Fruit fly (Drosophila melanogaster) whole organism, embryonic: ENCODE results near the gene GIIIspla2.

ENCODE experiments used
- B-H2 ChIP-seq: fragments of 200-800 bp; sonication (Bioruptor generic); optimal IDR thresholded peaks from 2 replicates; lab custom pipeline; 2018; ENCODE audit warnings: missing biosample characterization, mild to moderate bottlenecking, missing genetic modification characterization
- BEAF-32 ChIP-seq: fragments of 200-800 bp; sonication (Bioruptor generic); optimal IDR thresholded peaks from 3 replicates; lab custom pipeline; 2017; ENCODE audit warnings: missing biosample characterization, missing genetic modification characterization, mild to moderate bottlenecking, moderate library complexity, missing genetic modification reagents
- CG11085 ChIP-seq: fragments of 200-800 bp; sonication (Bioruptor generic); IDR thresholded peaks from 2 replicates; pipeline ENCODE4 v1.3.6; 2022; ENCODE audit warnings: missing biosample characterization, missing genetic modification characterization
- CG12071 ChIP-seq: fragments of 200-800 bp; sonication (Bioruptor generic); optimal IDR thresholded peaks from 3 replicates; lab custom pipeline; 2018; ENCODE audit warnings: missing biosample characterization, mild to moderate bottlenecking, missing genetic modification characterization
- CG14860 ChIP-seq: fragments of 200-800 bp; sonication (Bioruptor generic); IDR thresholded peaks from 3 replicates; pipeline ENCODE4 v1.3.6; 2022; ENCODE audit warnings: missing biosample characterization, missing genetic modification characterization; ENCODE audit not compliant: partially characterized antibody
- CG15011 ChIP-seq: fragments of 200-800 bp; sonication (Bioruptor generic); optimal IDR thresholded peaks from 3 replicates; lab custom pipeline; 2018; ENCODE audit warnings: missing biosample characterization, mild to moderate bottlenecking, missing genetic modification characterization
- CG15269 ChIP-seq: fragments of 200-800 bp; sonication (Bioruptor generic); optimal IDR thresholded peaks from 2 replicates; lab custom pipeline; 2018; ENCODE audit warnings: missing biosample characterization, mild to moderate bottlenecking, missing genetic modification characterization, moderate library complexity
- CG18476 ChIP-seq: fragments of 200-800 bp; sonication (Bioruptor generic); optimal IDR thresholded peaks from 2 replicates; lab custom pipeline; 2016; ENCODE audit warnings: missing biosample characterization, mild to moderate bottlenecking, missing genetic modification characterization
- CG2202 ChIP-seq: fragments of 200-800 bp; sonication (Bioruptor generic); optimal IDR thresholded peaks from 2 replicates; lab custom pipeline; 2018; ENCODE audit warnings: missing biosample characterization, mild to moderate bottlenecking, missing genetic modification characterization
- CG32532 ChIP-seq: fragments of 200-800 bp; sonication (Bioruptor generic); IDR thresholded peaks from 2 replicates; pipeline ENCODE4 v1.3.6; 2022; ENCODE audit warnings: missing biosample characterization, missing genetic modification characterization
- CG33557 ChIP-seq: fragments of 200-800 bp; sonication (Bioruptor generic); optimal IDR thresholded peaks from 2 replicates; lab custom pipeline; 2019; ENCODE audit warnings: missing biosample characterization, mild to moderate bottlenecking, missing genetic modification characterization, moderate library complexity
- CG43689 ChIP-seq: fragments of 200-800 bp; sonication (Bioruptor generic); IDR thresholded peaks from 2 replicates; pipeline ENCODE4 v1.3.6; 2022; ENCODE audit warnings: missing biosample characterization, missing genetic modification characterization
- CG7556 ChIP-seq: fragments of 200-800 bp; sonication (Bioruptor generic); optimal IDR thresholded peaks from 2 replicates; lab custom pipeline; 2017; ENCODE audit warnings: missing biosample characterization, mild to moderate bottlenecking, missing genetic modification characterization
- CG8924 ChIP-seq: fragments of 200-800 bp; optimal IDR thresholded peaks from 3 replicates; lab custom pipeline; 2019; ENCODE audit warnings: missing biosample characterization, mild to moderate bottlenecking, missing genetic modification characterization, moderate library complexity
- CG9609 ChIP-seq: fragments of 200-800 bp; sonication (Bioruptor generic); optimal IDR thresholded peaks from 3 replicates; lab custom pipeline; 2016; ENCODE audit warnings: missing biosample characterization, missing genetic modification characterization
- CHES-1-like ChIP-seq: fragments of 200-800 bp; sonication (Bioruptor generic); optimal IDR thresholded peaks from 2 replicates; lab custom pipeline; 2016; ENCODE audit warnings: missing biosample characterization, missing genetic modification characterization
- CoRest ChIP-seq: fragments of 200-800 bp; sonication (Bioruptor generic); optimal IDR thresholded peaks from 3 replicates; lab custom pipeline; 2018; ENCODE audit warnings: missing biosample characterization, mild to moderate bottlenecking, missing genetic modification characterization, moderate library complexity
- D19B ChIP-seq: fragments of 200-800 bp; sonication (Bioruptor generic); optimal IDR thresholded peaks from 2 replicates; lab custom pipeline; 2017; ENCODE audit warnings: missing biosample characterization, mild to moderate bottlenecking, missing genetic modification characterization
- Dip2 ChIP-seq: fragments of 200-800 bp; sonication (Bioruptor generic); IDR thresholded peaks from 2 replicates; pipeline ENCODE4 v1.3.6; 2022; ENCODE audit warnings: missing biosample characterization, missing genetic modification characterization
- E2f1 ChIP-seq: fragments of 200-800 bp; sonication (Bioruptor generic); IDR thresholded peaks from 2 replicates; pipeline ENCODE4 v1.3.6; 2022; ENCODE audit warnings: missing biosample characterization, missing genetic modification characterization
- HHEX ChIP-seq: fragments of 200-800 bp; sonication (Bioruptor generic); optimal IDR thresholded peaks from 3 replicates; lab custom pipeline; 2017; ENCODE audit warnings: missing biosample characterization, mild to moderate bottlenecking, missing genetic modification characterization, missing genetic modification reagents
- HLH54F ChIP-seq: fragments of 200-800 bp; sonication (Bioruptor generic); optimal IDR thresholded peaks from 3 replicates; lab custom pipeline; 2016; ENCODE audit warnings: missing biosample characterization, missing genetic modification characterization
- Hr39 ChIP-seq: fragments of >200 bp; optimal IDR thresholded peaks from 2 replicates; lab custom pipeline; 2017
- Hsf ChIP-seq: fragments of 200-800 bp; sonication (Bioruptor generic); optimal IDR thresholded peaks from 3 replicates; lab custom pipeline; 2016; ENCODE audit warnings: missing biosample characterization, missing genetic modification characterization
- Jarid2 ChIP-seq: fragments of 200-800 bp; sonication (Bioruptor generic); optimal IDR thresholded peaks from 3 replicates; lab custom pipeline; 2017; ENCODE audit warnings: mild to moderate bottlenecking, missing biosample characterization, missing genetic modification reagents, missing genetic modification characterization
- Lhr ChIP-seq: fragments of 200-800 bp; sonication (Bioruptor generic); optimal IDR thresholded peaks from 3 replicates; lab custom pipeline; 2017; ENCODE audit warnings: mild to moderate bottlenecking, missing biosample characterization, missing genetic modification reagents, missing genetic modification characterization
- Meics ChIP-seq: fragments of 200-800 bp; sonication (Bioruptor generic); optimal IDR thresholded peaks from 2 replicates; lab custom pipeline; 2017; ENCODE audit warnings: missing biosample characterization, mild to moderate bottlenecking, missing genetic modification characterization
- PHDP ChIP-seq: fragments of 200-800 bp; sonication (Bioruptor generic); optimal IDR thresholded peaks from 3 replicates; lab custom pipeline; 2018; ENCODE audit warnings: missing biosample characterization, mild to moderate bottlenecking, missing genetic modification characterization, moderate library complexity
- Rfx ChIP-seq: fragments of 200-800 bp; sonication (Bioruptor generic); IDR thresholded peaks from 2 replicates; pipeline ENCODE4 v1.3.6; 2022; ENCODE audit warnings: missing biosample characterization, missing genetic modification characterization
- Sin3A ChIP-seq: fragments of >200 bp; optimal IDR thresholded peaks from 2 replicates; lab custom pipeline; 2018
- Usf ChIP-seq: fragments of 200-800 bp; sonication (Bioruptor generic); optimal IDR thresholded peaks from 2 replicates; lab custom pipeline; 2017; ENCODE audit warnings: missing genotype, missing biosample characterization, missing genetic modification characterization
- ab ChIP-seq: fragments of 200-800 bp; sonication (Bioruptor generic); optimal IDR thresholded peaks from 2 replicates; lab custom pipeline; 2016; ENCODE audit warnings: missing biosample characterization, missing genetic modification characterization
- al ChIP-seq: fragments of 200-800 bp; sonication (Bioruptor generic); IDR thresholded peaks from 2 replicates; pipeline ENCODE4 v1.3.6; 2022; ENCODE audit warnings: missing biosample characterization, missing genetic modification characterization
- amos ChIP-seq: fragments of 200-800 bp; sonication (Bioruptor generic); IDR thresholded peaks from 2 replicates; pipeline ENCODE4 v1.3.6; 2022; ENCODE audit warnings: missing biosample characterization, missing genetic modification characterization; ENCODE audit not compliant: partially characterized antibody
- bab2 ChIP-seq: fragments of 200-800 bp; sonication (Bioruptor generic); optimal IDR thresholded peaks from 2 replicates; lab custom pipeline; 2016; ENCODE audit warnings: missing biosample characterization, missing genetic modification characterization
- ci ChIP-seq: fragments of 200-800 bp; sonication (Bioruptor generic); IDR thresholded peaks from 3 replicates; pipeline ENCODE4 v1.3.6; 2022; ENCODE audit warnings: missing biosample characterization, missing genetic modification characterization
- en ChIP-seq: fragments of 200-800 bp; sonication (Bioruptor generic); optimal IDR thresholded peaks from 2 replicates; lab custom pipeline; 2016; ENCODE audit warnings: missing biosample characterization, missing genetic modification characterization
- fd64A ChIP-seq: fragments of 200-800 bp; sonication (Bioruptor generic); optimal IDR thresholded peaks from 3 replicates; lab custom pipeline; 2018; ENCODE audit warnings: missing biosample characterization, mild to moderate bottlenecking, missing genetic modification characterization
- gsb ChIP-seq: fragments of 200-800 bp; sonication (Bioruptor generic); IDR thresholded peaks from 2 replicates; pipeline ENCODE4 v1.3.6; 2022; ENCODE audit warnings: missing biosample characterization, missing genetic modification characterization
- jumu ChIP-seq: fragments of 200-800 bp; sonication (Bioruptor generic); optimal IDR thresholded peaks from 3 replicates; lab custom pipeline; 2016; ENCODE audit warnings: missing biosample characterization, missing genetic modification characterization
- kah ChIP-seq: fragments of 200-800 bp; sonication (Bioruptor generic); optimal IDR thresholded peaks from 2 replicates; lab custom pipeline; 2018; ENCODE audit warnings: missing biosample characterization, mild to moderate bottlenecking, missing genetic modification characterization
- lbe ChIP-seq: fragments of 200-800 bp; sonication (Bioruptor generic); optimal IDR thresholded peaks from 2 replicates; lab custom pipeline; 2016; ENCODE audit warnings: missing biosample characterization, mild to moderate bottlenecking, missing genetic modification characterization
- lov ChIP-seq, 2 experiments: fragments of 200-800 bp in 1 of 2; fragments of >200 bp in 1 of 2; sonication (Bioruptor generic) in 1 of 2; IDR thresholded peaks in 1 of 2; optimal IDR thresholded peaks in 1 of 2; 2 replicates in 1 of 2; 3 replicates in 1 of 2; pipeline versions ENCODE4 v1.3.6 to Lab custom; 2017 to 2022; ENCODE audit warnings: missing biosample characterization in 1 of 2, missing genetic modification characterization in 1 of 2
- rib ChIP-seq: fragments of 200-800 bp; sonication (Bioruptor generic); IDR thresholded peaks from 2 replicates; pipeline ENCODE4 v1.3.6; 2022; ENCODE audit warnings: missing biosample characterization, missing genetic modification characterization
- so ChIP-seq: fragments of 200-800 bp; sonication (Bioruptor generic); IDR thresholded peaks from 3 replicates; pipeline ENCODE4 v1.3.6; 2022; ENCODE audit warnings: missing biosample characterization, missing genetic modification characterization
- sob ChIP-seq: fragments of 200-800 bp; sonication (Bioruptor generic); IDR thresholded peaks from 2 replicates; pipeline ENCODE4 v1.3.6; 2022; ENCODE audit warnings: missing biosample characterization, missing genetic modification characterization
- sr ChIP-seq: fragments of 200-800 bp; sonication (Bioruptor generic); IDR thresholded peaks from 3 replicates; pipeline ENCODE4 v1.3.6; 2022; ENCODE audit warnings: missing biosample characterization, missing genetic modification characterization
- tap ChIP-seq: fragments of 200-800 bp; optimal IDR thresholded peaks from 3 replicates; lab custom pipeline; 2019; ENCODE audit warnings: missing biosample characterization, mild to moderate bottlenecking, missing genetic modification characterization, moderate library complexity
- tio ChIP-seq: fragments of 200-800 bp; sonication (Bioruptor generic); optimal IDR thresholded peaks from 2 replicates; lab custom pipeline; 2017; ENCODE audit warnings: missing biosample characterization, missing genetic modification characterization, inconsistent platforms
- usp ChIP-seq: fragments of >200 bp; optimal IDR thresholded peaks from 2 replicates; lab custom pipeline; 2017; ENCODE audit warnings: missing biosample characterization, missing genetic modification characterization
- vvl ChIP-seq: fragments of 200-800 bp; sonication (Bioruptor generic); IDR thresholded peaks from 2 replicates; pipeline ENCODE4 v1.3.6; 2022; ENCODE audit warnings: missing biosample characterization, missing genetic modification characterization

Gene GIIIspla2

DNA sequence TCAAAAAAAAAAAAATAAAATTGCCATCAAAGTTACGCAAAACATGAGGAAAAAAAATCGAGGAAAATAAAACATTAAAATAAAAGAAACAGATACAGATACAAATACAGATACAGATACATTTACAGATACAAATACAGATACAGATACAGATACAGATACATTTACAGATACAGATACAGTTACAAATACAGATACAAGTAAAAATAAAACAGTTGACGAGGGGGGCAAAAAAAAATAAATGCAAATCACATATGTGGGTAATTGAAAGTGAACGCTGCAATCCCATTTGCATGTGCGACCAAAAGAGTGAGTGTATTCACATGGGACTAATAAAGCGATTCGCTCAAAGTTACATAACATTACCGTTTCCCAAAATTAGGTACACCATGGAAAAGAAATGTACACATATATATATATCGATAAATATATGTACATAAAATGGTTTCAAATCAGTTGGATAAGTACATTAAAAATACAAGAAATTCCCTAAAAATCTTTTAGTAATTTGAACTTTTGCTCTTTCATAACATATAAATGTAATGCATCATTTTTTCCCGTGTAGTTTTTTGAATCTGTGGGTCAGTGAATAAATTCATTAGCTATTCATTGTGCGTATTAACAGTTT, 48.3 kb downstream of the GIIIspla2 start (continued):
- TF ChIP-seq CG32532 (GFP tag; lab: Robert Waterston, UW): no peak
- peak; percentile 72 for TF ChIP-seq vvl (GFP tag; lab: Robert Waterston, UW)
- TF ChIP-seq amos (GFP tag; lab: Robert Waterston, UW): no peak
- TF ChIP-seq so (GFP tag; lab: Robert Waterston, UW): 0 out of 3 replicates have a peak, but pooled peaks have one; percentile 52
- TF ChIP-seq jumu (GFP tag; lab: Kevin White, UChicago): no peak
- TF ChIP-seq CHES-1-like: no peak
- TF ChIP-seq usp (GFP tag; lab: Kevin White, UChicago): no peak
- TF ChIP-seq CG9609: no peak
- TF ChIP-seq CG11085: no peak
- TF ChIP-seq BEAF-32 (GFP tag; lab: Kevin White, UChicago): no peak
- peak; percentile 67 for TF ChIP-seq CG15269 (tag; lab: Kevin White, UChicago)
- TF ChIP-seq CG15011 (GFP tag; lab: Kevin White, UChicago): no peak
- no peak for TF ChIP-seq Hr39 (lab: Kevin White, UChicago)
- TF ChIP-seq Meics (GFP tag; lab: Kevin White, UChicago): no peak
- TF ChIP-seq CG12071 (GFP tag; lab: Kevin White, UChicago): no peak
- no peak for TF ChIP-seq CG18476
- peak; percentile 44; the same call in 1 of the 2 replicates for TF ChIP-seq Rfx (GFP tag; lab: Robert Waterston, UW)
- TF ChIP-seq E2f1 (GFP tag; lab: Robert Waterston, UW): peak; percentile 43; the same call in 1 of the 2 replicates
- TF ChIP-seq CG14860 (GFP tag; lab: Robert Waterston, UW): no peak
- peak; percentile 30 for TF ChIP-seq tap
- TF ChIP-seq Dip2 (GFP tag; lab: Robert Waterston, UW): no peak
- TF ChIP-seq CG33557: no peak
- TF ChIP-seq HLH54F (GFP tag; lab: Kevin White, UChicago): no peak
- no peak for TF ChIP-seq rib (GFP tag; lab: Robert Waterston, UW)
- no peak for TF ChIP-seq fd64A
- TF ChIP-seq Hsf (GFP tag; lab: Kevin White, UChicago): no peak
- no peak for TF ChIP-seq CG43689
- no peak for TF ChIP-seq CG2202 (tag; lab: Kevin White, UChicago)
- no peak for TF ChIP-seq Lhr (GFP tag; lab: Kevin White, UChicago)
- TF ChIP-seq en (GFP tag; lab: Kevin White, UChicago): no peak
- no peak for TF ChIP-seq kah
- TF ChIP-seq lbe (GFP tag; lab: Kevin White, UChicago): no peak
- TF ChIP-seq sob (GFP tag; lab: Robert Waterston, UW): no peak
- TF ChIP-seq Usf (GFP tag; lab: Kevin White, UChicago): no peak
- no peak for TF ChIP-seq lov (optimal IDR thresholded peaks at IDR 0.05; lab: Kevin White, UChicago)
- TF ChIP-seq lov (GFP tag; IDR thresholded peaks at IDR 0.05; lab: Robert Waterston, UW): no peak
- peak; percentile 32 for TF ChIP-seq CG7556 (GFP tag; lab: Kevin White, UChicago)
- no peak for TF ChIP-seq ab (GFP tag; lab: Kevin White, UChicago)
- no peak for TF ChIP-seq sr (GFP tag; lab: Robert Waterston, UW)
- TF ChIP-seq CG8924 (tag; lab: Kevin White, UChicago): peak; percentile 29
- peak; percentile 13 for TF ChIP-seq tio (GFP tag; lab: Kevin White, UChicago)
- no peak for TF ChIP-seq B-H2 (GFP tag; lab: Kevin White, UChicago)
- TF ChIP-seq Sin3A (lab: Kevin White, UChicago): no peak
- no peak for TF ChIP-seq D19B (GFP tag; lab: Kevin White, UChicago)
- peak; percentile 44 for TF ChIP-seq CoRest (tag; lab: Kevin White, UChicago)
- peak; percentile 53; the same call in 1 of the 3 replicates for TF ChIP-seq ci (GFP tag; lab: Robert Waterston, UW)
- no peak for TF ChIP-seq HHEX (GFP tag; lab: Kevin White, UChicago)
- TF ChIP-seq al (GFP tag; lab: Robert Waterston, UW): no peak
- TF ChIP-seq bab2 (GFP tag; lab: Kevin White, UChicago): no peak
- no peak for TF ChIP-seq Jarid2
- no peak for TF ChIP-seq gsb (GFP tag; lab: Robert Waterston, UW)
- TF ChIP-seq PHDP (tag; lab: Kevin White, UChicago): peak; percentile 59
